Fruit fly (Drosophila melanogaster) whole organism, embryonic: Measurements from ENCODE around the gene CG6153.

Experiments
- Bdp1 ChIP-seq: fragments of 200-800 bp; sonication (Bioruptor generic); optimal IDR thresholded peaks from 3 replicates; lab custom pipeline; 2016; ENCODE audit warnings: missing biosample characterization, missing genetic modification characterization
- BtbVII ChIP-seq: fragments of 200-800 bp; sonication (Bioruptor generic); optimal IDR thresholded peaks from 3 replicates; lab custom pipeline; 2017; ENCODE audit warnings: missing biosample characterization, mild to moderate bottlenecking, missing genetic modification characterization
- CG11398 ChIP-seq: fragments of 200-800 bp; sonication (Bioruptor generic); optimal IDR thresholded peaks from 2 replicates; lab custom pipeline; 2016; ENCODE audit warnings: missing biosample characterization, missing genetic modification characterization
- CG11504 ChIP-seq: fragments of 200-800 bp; sonication (Bioruptor generic); optimal IDR thresholded peaks from 3 replicates; lab custom pipeline; 2019; ENCODE audit warnings: missing biosample characterization, mild to moderate bottlenecking, missing genetic modification characterization, moderate library complexity
- CG12155 ChIP-seq: fragments of 200-800 bp; sonication (Bioruptor generic); optimal IDR thresholded peaks from 3 replicates; lab custom pipeline; 2016; ENCODE audit warnings: missing biosample characterization, missing genetic modification characterization
- CG1233 ChIP-seq: fragments of 200-800 bp; sonication (Bioruptor generic); optimal IDR thresholded peaks from 4 replicates; lab custom pipeline; 2018; ENCODE audit warnings: missing biosample characterization, mild to moderate bottlenecking, missing genetic modification characterization
- CG12391 ChIP-seq: fragments of 200-800 bp; sonication (Bioruptor generic); optimal IDR thresholded peaks from 3 replicates; lab custom pipeline; 2018; ENCODE audit warnings: missing biosample characterization, mild to moderate bottlenecking, missing genetic modification characterization, moderate library complexity
- CG13287 ChIP-seq: fragments of 200-800 bp; sonication (Bioruptor generic); IDR thresholded peaks from 2 replicates; pipeline ENCODE4 v1.3.6; 2022; ENCODE audit warnings: missing biosample characterization, missing genetic modification characterization; ENCODE audit not compliant: partially characterized antibody
- CG13775 ChIP-seq: fragments of 200-800 bp; sonication (Bioruptor generic); optimal IDR thresholded peaks from 3 replicates; lab custom pipeline; 2017; ENCODE audit warnings: missing biosample characterization, mild to moderate bottlenecking, missing genetic modification characterization
- CG13894 ChIP-seq: fragments of 200-800 bp; sonication (Bioruptor generic); optimal IDR thresholded peaks from 3 replicates; lab custom pipeline; 2018; ENCODE audit warnings: missing biosample characterization, mild to moderate bottlenecking, missing genetic modification characterization, moderate library complexity
- CG14014 ChIP-seq: fragments of 200-800 bp; sonication (Bioruptor generic); IDR thresholded peaks from 2 replicates; pipeline ENCODE4 v1.3.6; 2022; ENCODE audit warnings: missing biosample characterization, missing genetic modification characterization
- CG15011 ChIP-seq: fragments of 200-800 bp; sonication (Bioruptor generic); optimal IDR thresholded peaks from 3 replicates; lab custom pipeline; 2018; ENCODE audit warnings: missing biosample characterization, mild to moderate bottlenecking, missing genetic modification characterization
- CG15514 ChIP-seq: fragments of 200-800 bp; sonication (Bioruptor generic); optimal IDR thresholded peaks from 3 replicates; lab custom pipeline; 2017; ENCODE audit warnings: missing biosample characterization, missing genetic modification characterization, mild to moderate bottlenecking, moderate library complexity, missing genetic modification reagents
- CG17385 ChIP-seq: fragments of 200-800 bp; sonication (Bioruptor generic); optimal IDR thresholded peaks from 3 replicates; lab custom pipeline; 2018; ENCODE audit warnings: missing biosample characterization, mild to moderate bottlenecking, missing genetic modification characterization
- CG17829 ChIP-seq: fragments of 200-800 bp; optimal IDR thresholded peaks from 2 replicates; lab custom pipeline; 2019; ENCODE audit warnings: missing biosample characterization, mild to moderate bottlenecking, missing genetic modification characterization, moderate library complexity
- CG2120 ChIP-seq: fragments of 200-800 bp; sonication (Bioruptor generic); optimal IDR thresholded peaks from 3 replicates; lab custom pipeline; 2016; ENCODE audit warnings: missing biosample characterization, missing genetic modification characterization
- CG2875 ChIP-seq: fragments of 200-800 bp; sonication (Bioruptor generic); optimal IDR thresholded peaks from 2 replicates; lab custom pipeline; 2017; ENCODE audit warnings: missing biosample characterization, mild to moderate bottlenecking, missing genetic modification characterization, missing genetic modification reagents
- CG30403 ChIP-seq: fragments of 200-800 bp; sonication (Bioruptor generic); optimal IDR thresholded peaks from 3 replicates; lab custom pipeline; 2016; ENCODE audit warnings: missing biosample characterization, missing genetic modification characterization
- CG34422 ChIP-seq: fragments of 200-800 bp; sonication (Bioruptor generic); IDR thresholded peaks from 3 replicates; pipeline ENCODE4 v1.3.6; 2022; ENCODE audit warnings: missing biosample characterization, missing genetic modification characterization
- CG7839 ChIP-seq: fragments of 200-800 bp; sonication (Bioruptor generic); optimal IDR thresholded peaks from 3 replicates; lab custom pipeline; 2018; ENCODE audit warnings: missing biosample characterization, mild to moderate bottlenecking, missing genetic modification characterization, moderate library complexity
- CG8388 ChIP-seq: fragments of 200-800 bp; sonication (Bioruptor generic); optimal IDR thresholded peaks from 2 replicates; lab custom pipeline; 2019; ENCODE audit warnings: missing biosample characterization, mild to moderate bottlenecking, missing genetic modification characterization, moderate library complexity
- CG9727 ChIP-seq: fragments of 200-800 bp; sonication (Bioruptor generic); optimal IDR thresholded peaks from 3 replicates; lab custom pipeline; 2017; ENCODE audit warnings: missing biosample characterization, mild to moderate bottlenecking, missing genetic modification characterization
- Dbx ChIP-seq: fragments of 200-800 bp; sonication (Bioruptor generic); IDR thresholded peaks from 3 replicates; pipeline ENCODE4 v1.3.6; 2022; ENCODE audit warnings: missing biosample characterization, missing genetic modification characterization
- E2f1 ChIP-seq: fragments of 200-800 bp; sonication (Bioruptor generic); IDR thresholded peaks from 2 replicates; pipeline ENCODE4 v1.3.6; 2022; ENCODE audit warnings: missing biosample characterization, missing genetic modification characterization
- Gug ChIP-seq: fragments of 200-800 bp; sonication (Bioruptor generic); IDR thresholded peaks from 4 replicates; pipeline ENCODE4 v1.3.6; 2022; ENCODE audit warnings: missing biosample characterization, missing genetic modification characterization
- HHEX ChIP-seq: fragments of 200-800 bp; sonication (Bioruptor generic); optimal IDR thresholded peaks from 3 replicates; lab custom pipeline; 2017; ENCODE audit warnings: missing biosample characterization, mild to moderate bottlenecking, missing genetic modification characterization, missing genetic modification reagents
- Hr3 ChIP-seq: fragments of 200-800 bp; sonication (Bioruptor generic); optimal IDR thresholded peaks from 3 replicates; lab custom pipeline; 2016; ENCODE audit warnings: missing biosample characterization, missing genetic modification characterization
- NFAT ChIP-seq: fragments of 200-800 bp; sonication (Bioruptor generic); IDR thresholded peaks from 2 replicates; pipeline ENCODE4 v1.3.6; 2022; ENCODE audit warnings: missing biosample characterization, missing genetic modification characterization
- Nf-YC ChIP-seq: fragments of 200-800 bp; optimal IDR thresholded peaks from 3 replicates; lab custom pipeline; 2019; ENCODE audit warnings: missing biosample characterization, mild to moderate bottlenecking, missing genetic modification characterization, moderate library complexity
- Rx ChIP-seq: fragments of 200-800 bp; sonication (Bioruptor generic); IDR thresholded peaks from 2 replicates; pipeline ENCODE4 v1.3.6; 2022; ENCODE audit warnings: missing biosample characterization, missing genetic modification characterization
- Sin3A ChIP-seq: fragments of >200 bp; optimal IDR thresholded peaks from 2 replicates; lab custom pipeline; 2018
- TFAM ChIP-seq: fragments of 200-800 bp; sonication (Bioruptor generic); optimal IDR thresholded peaks from 2 replicates; lab custom pipeline; 2017; ENCODE audit warnings: missing biosample characterization, missing genetic modification characterization, inconsistent platforms
- Xbp1 ChIP-seq: fragments of 200-800 bp; sonication (Bioruptor generic); optimal IDR thresholded peaks from 3 replicates; lab custom pipeline; 2016; ENCODE audit warnings: missing biosample characterization, mild to moderate bottlenecking, missing genetic modification characterization
- chinmo ChIP-seq: fragments of 200-800 bp; sonication (Bioruptor generic); IDR thresholded peaks from 4 replicates; pipeline ENCODE4 v1.3.6; 2022; ENCODE audit warnings: missing biosample characterization, missing genetic modification characterization; ENCODE audit not compliant: partially characterized antibody
- cwo ChIP-seq: fragments of 200-800 bp; sonication (Bioruptor generic); optimal IDR thresholded peaks from 3 replicates; lab custom pipeline; 2017; ENCODE audit warnings: missing biosample characterization, missing genetic modification characterization, mild to moderate bottlenecking, moderate library complexity, missing genetic modification reagents
- eyg ChIP-seq: fragments of 200-800 bp; sonication (Bioruptor generic); optimal IDR thresholded peaks from 3 replicates; lab custom pipeline; 2016; ENCODE audit warnings: missing biosample characterization, missing genetic modification characterization
- fd3F ChIP-seq: fragments of 200-800 bp; sonication (Bioruptor generic); optimal IDR thresholded peaks from 2 replicates; lab custom pipeline; 2018; ENCODE audit warnings: missing biosample characterization, mild to moderate bottlenecking, missing genetic modification characterization, moderate library complexity
- gsb-n ChIP-seq: fragments of 200-800 bp; sonication (Bioruptor generic); optimal IDR thresholded peaks from 3 replicates; lab custom pipeline; 2018; ENCODE audit warnings: missing biosample characterization, mild to moderate bottlenecking, missing genetic modification characterization
- hkb ChIP-seq, 2 experiments: fragments of 200-800 bp in 1 of 2; fragments of >200 bp in 1 of 2; sonication (Bioruptor generic) in 1 of 2; IDR thresholded peaks in 1 of 2; optimal IDR thresholded peaks in 1 of 2; 2 replicates each; pipeline versions ENCODE4 v1.3.6 to Lab custom; 2017 to 2022; ENCODE audit warnings: missing biosample characterization in 1 of 2, missing genetic modification characterization in 1 of 2
- lab ChIP-seq: fragments of 200-800 bp; sonication (Bioruptor generic); optimal IDR thresholded peaks from 3 replicates; lab custom pipeline; 2017; ENCODE audit warnings: missing biosample characterization, missing genetic modification characterization, mild to moderate bottlenecking, moderate library complexity, missing genetic modification reagents
- nerfin-1 ChIP-seq: fragments of 200-800 bp; sonication (Bioruptor generic); optimal IDR thresholded peaks from 3 replicates; lab custom pipeline; 2019; ENCODE audit warnings: missing biosample characterization, mild to moderate bottlenecking, missing genetic modification characterization, moderate library complexity
- nmo ChIP-seq: fragments of 200-800 bp; sonication (Bioruptor generic); optimal IDR thresholded peaks from 2 replicates; lab custom pipeline; 2018; ENCODE audit warnings: missing biosample characterization, mild to moderate bottlenecking, missing genetic modification characterization, moderate library complexity
- rib ChIP-seq: fragments of 200-800 bp; sonication (Bioruptor generic); IDR thresholded peaks from 2 replicates; pipeline ENCODE4 v1.3.6; 2022; ENCODE audit warnings: missing biosample characterization, missing genetic modification characterization
- row ChIP-seq: fragments of 200-800 bp; sonication (Bioruptor generic); IDR thresholded peaks from 3 replicates; pipeline ENCODE4 v1.3.6; 2022; ENCODE audit warnings: missing biosample characterization, missing genetic modification characterization
- sens-2 ChIP-seq: fragments of 200-800 bp; sonication (Bioruptor generic); IDR thresholded peaks from 2 replicates; pipeline ENCODE4 v1.3.6; 2022; ENCODE audit warnings: missing biosample characterization, missing genetic modification characterization
- sisA ChIP-seq: fragments of 200-800 bp; sonication (Bioruptor generic); IDR thresholded peaks from 2 replicates; pipeline ENCODE4 v1.3.6; 2022; ENCODE audit warnings: missing biosample characterization, missing genetic modification characterization
- slbo ChIP-seq: fragments of 200-800 bp; sonication (Bioruptor generic); IDR thresholded peaks from 2 replicates; pipeline ENCODE4 v1.3.6; 2022; ENCODE audit warnings: missing biosample characterization, missing genetic modification characterization
- twi ChIP-seq: fragments of 200-800 bp; optimal IDR thresholded peaks from 2 replicates; lab custom pipeline; 2019; ENCODE audit warnings: missing biosample characterization, mild to moderate bottlenecking, missing genetic modification characterization, moderate library complexity
- zfh1 ChIP-seq: fragments of 200-800 bp; sonication (Bioruptor generic); IDR thresholded peaks from 3 replicates; pipeline ENCODE4 v1.3.6; 2022; ENCODE audit warnings: missing biosample characterization, missing genetic modification characterization

The CG6153 gene

dm6 chr2L:12700381-12700963 lies 7.7 kb downstream of the CG6153 start, which contains the start of gene CG17036 (continued):
- TF ChIP-seq CG15514 (GFP tag; lab: Kevin White, UChicago) (peak; percentile 41), eyg (GFP tag; lab: Kevin White, UChicago) (no peak), twi (tag; lab: Kevin White, UChicago) (no peak), CG1233 (GFP tag; lab: Kevin White, UChicago) (peak; percentile 7), Nf-YC (tag; lab: Kevin White, UChicago) (peak; percentile 28), nmo (GFP tag; lab: Kevin White, UChicago) (peak; percentile 18), sens-2 (no peak), HHEX (GFP tag; lab: Kevin White, UChicago) (peak; percentile 48), CG12391 (peak; percentile 40), CG12155 (GFP tag; lab: Kevin White, UChicago) (peak; percentile 5), Hr3 (peak; percentile 2), CG11398 (GFP tag; lab: Kevin White, UChicago) (no peak), Dbx (GFP tag; lab: Robert Waterston, UW) (peak; percentile 55; the same call in 1 of the 3 replicates), sisA (GFP tag; lab: Robert Waterston, UW) (no peak), Bdp1 (GFP tag; lab: Kevin White, UChicago) (no peak), TFAM (GFP tag; lab: Kevin White, UChicago) (no peak), slbo (peak; percentile 64), CG13894 (no peak), CG2120 (GFP tag; lab: Kevin White, UChicago) (peak; percentile 26), gsb-n (tag; lab: Kevin White, UChicago) (no peak), CG2875 (GFP tag; lab: Kevin White, UChicago) (no peak), chinmo (GFP tag; lab: Robert Waterston, UW) (0 out of 4 replicates have a peak, but pooled peaks have one; percentile 51), fd3F (no peak), CG34422 (GFP tag; lab: Robert Waterston, UW) (peak; percentile 46; the same call in 1 of the 3 replicates), row (peak; percentile 80), CG9727 (peak; percentile 52), E2f1 (0 out of 2 replicates have a peak, but pooled peaks have one; percentile 15), CG17385 (GFP tag; lab: Kevin White, UChicago) (no peak), Xbp1 (GFP tag; lab: Kevin White, UChicago) (no peak), hkb (optimal IDR thresholded peaks at IDR 0.05; lab: Kevin White, UChicago) (no peak), hkb (GFP tag; IDR thresholded peaks at IDR 0.05; lab: Robert Waterston, UW) (0 out of 2 replicates have a peak, but pooled peaks have one; percentile 17), CG13287 (GFP tag; lab: Robert Waterston, UW) (0 out of 2 replicates have a peak, but pooled peaks have one; percentile 19), nerfin-1 (tag; lab: Kevin White, UChicago) (no peak), CG11504 (tag; lab: Kevin White, UChicago) (no peak), CG8388 (peak; percentile 93), Sin3A (no peak), lab (peak; percentile 47), cwo (GFP tag; lab: Kevin White, UChicago) (peak; percentile 34), BtbVII (GFP tag; lab: Kevin White, UChicago) (peak; percentile 45), CG7839 (tag; lab: Kevin White, UChicago) (peak; percentile 58), CG30403 (GFP tag; lab: Kevin White, UChicago) (peak; percentile 16), CG13775 (peak; percentile 47), rib (peak; percentile 26; the same call in 1 of the 2 replicates), Gug (peak; percentile 47; the same call in 1 of the 4 replicates), CG17829 (peak; percentile 25), CG15011 (GFP tag; lab: Kevin White, UChicago) (peak; percentile 5), zfh1 (0 out of 3 replicates have a peak, but pooled peaks have one; percentile 29), NFAT (peak; percentile 57; the same call in 1 of the 2 replicates), CG14014 (GFP tag; lab: Robert Waterston, UW) (peak; percentile 55), Rx (GFP tag; lab: Robert Waterston, UW) (0 out of 2 replicates have a peak, but pooled peaks have one; percentile 8)
